Worm (Caenorhabditis elegans) whole organism, late embryonic: ENCODE results near the gene K09E2.1.

ENCODE experiments used
- ceh-19 ChIP-seq: fragments of 200-800 bp; sonication (Bioruptor generic); optimal IDR thresholded peaks from 2 replicates; lab custom pipeline; 2018; ENCODE audit warnings: mild to moderate bottlenecking, missing genetic modification characterization, missing compliant biosample characterization
- ceh-6 ChIP-seq: fragments of 200-800 bp; sonication (Bioruptor generic); optimal IDR thresholded peaks from 2 replicates; lab custom pipeline; 2018; ENCODE audit warnings: mild to moderate bottlenecking, missing genetic modification characterization, missing compliant biosample characterization
- dve-1 ChIP-seq: sonication (generic microtip); optimal IDR thresholded peaks from 2 replicates; lab custom pipeline; 2017; ENCODE audit warnings: antibody characterized with exemption, mild to moderate bottlenecking, missing genetic modification characterization, missing compliant biosample characterization
- elt-4 ChIP-seq: sonication (generic microtip); optimal IDR thresholded peaks from 2 replicates; lab custom pipeline; 2016; ENCODE audit warnings: missing genetic modification characterization, missing compliant biosample characterization
- fkh-10 ChIP-seq: fragments of 150-350 bp; optimal IDR thresholded peaks from 2 replicates; lab custom pipeline; 2014; ENCODE audit warnings: missing biosample characterization, missing genetic modification reagents, missing genetic modification characterization
- hlh-13 ChIP-seq: fragments of 200-800 bp; sonication (Bioruptor generic); optimal IDR thresholded peaks from 2 replicates; lab custom pipeline; 2018; ENCODE audit warnings: mild to moderate bottlenecking, missing genetic modification characterization, missing compliant biosample characterization
- madf-2 ChIP-seq: sonication (generic microtip); optimal IDR thresholded peaks from 2 replicates; lab custom pipeline; 2017; ENCODE audit warnings: missing genetic modification characterization, missing compliant biosample characterization
- pha-4 ChIP-seq: fragments of 150-350 bp; optimal IDR thresholded peaks from 2 replicates; lab custom pipeline; 2018; ENCODE audit warnings: missing biosample characterization, missing genetic modification reagents, missing genetic modification characterization

DNA sequence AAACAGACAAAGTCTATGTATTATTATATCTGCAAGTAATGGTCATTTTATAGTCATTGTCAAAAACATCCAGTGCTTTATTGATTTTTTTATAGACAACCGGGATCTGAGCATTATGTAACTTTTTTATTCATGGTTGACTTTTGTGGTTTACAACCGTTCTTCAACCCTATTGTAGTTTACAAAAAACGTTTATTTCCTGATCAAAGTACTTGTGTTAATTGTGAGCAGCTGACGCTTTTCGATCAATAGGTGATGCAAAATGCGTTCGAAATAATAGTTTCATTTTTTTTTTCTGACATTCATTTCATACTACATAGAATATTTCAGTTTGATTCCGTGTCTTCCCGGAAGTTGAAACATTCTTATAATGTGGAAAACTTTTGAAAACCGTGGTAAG is 8.9 kb upstream of the K09E2.1 start, which contains the start of the genes K09E2.2 and K09E2.3:
- TF ChIP-seq pha-4 (tag; lab: Kevin White, UChicago) (no peak), madf-2 (tag; lab: Kevin White, UChicago) (no peak), elt-4 (no peak), ceh-6 (GFP tag; lab: Kevin White, UChicago) (no peak), hlh-13 (no peak), ceh-19 (GFP tag; lab: Kevin White, UChicago) (no peak), dve-1 (no peak), fkh-10 (no peak)
